Fruit fly (Drosophila melanogaster) whole organism, embryonic: ENCODE results near the gene CG6163.
A peak's percentile ranks its signal among the peaks of the same experiment; 100 is the strongest.

ENCODE experiments used
- Atf-2 ChIP-seq: fragments of 200-800 bp; sonication (Bioruptor generic); optimal IDR thresholded peaks from 2 replicates; lab custom pipeline; 2016; ENCODE audit warnings: missing biosample characterization, missing genetic modification characterization
- Awh ChIP-seq: fragments of 200-800 bp; sonication (Bioruptor generic); IDR thresholded peaks from 2 replicates; pipeline ENCODE4, ENCODE4 v1.3.6; 2022; ENCODE audit warnings: missing biosample characterization, missing genetic modification characterization
- C15 ChIP-seq: fragments of 200-800 bp; sonication (Bioruptor generic); IDR thresholded peaks from 3 replicates; pipeline ENCODE4 v1.3.6; 2022; ENCODE audit warnings: missing biosample characterization, missing genetic modification characterization
- CG12769 ChIP-seq: fragments of 200-800 bp; sonication (Bioruptor generic); optimal IDR thresholded peaks from 2 replicates; lab custom pipeline; 2019; ENCODE audit warnings: missing biosample characterization, mild to moderate bottlenecking, missing genetic modification characterization, moderate library complexity
- CG14014 ChIP-seq: fragments of 200-800 bp; sonication (Bioruptor generic); IDR thresholded peaks from 2 replicates; pipeline ENCODE4 v1.3.6; 2022; ENCODE audit warnings: missing biosample characterization, missing genetic modification characterization
- CG15011 ChIP-seq: fragments of 200-800 bp; sonication (Bioruptor generic); optimal IDR thresholded peaks from 3 replicates; lab custom pipeline; 2018; ENCODE audit warnings: missing biosample characterization, mild to moderate bottlenecking, missing genetic modification characterization
- CG16779 ChIP-seq: fragments of 200-800 bp; sonication (Bioruptor generic); IDR thresholded peaks from 2 replicates; pipeline ENCODE4 v1.3.6; 2022; ENCODE audit warnings: missing biosample characterization, missing genetic modification characterization
- CG17328 ChIP-seq: fragments of 200-800 bp; sonication (Bioruptor generic); IDR thresholded peaks from 2 replicates; pipeline ENCODE4 v1.3.6; 2022; ENCODE audit warnings: missing biosample characterization, missing genetic modification characterization
- CG17612 ChIP-seq: fragments of 200-800 bp; sonication (Bioruptor generic); IDR thresholded peaks from 2 replicates; pipeline ENCODE4 v1.3.6; 2022; ENCODE audit warnings: missing biosample characterization, missing genetic modification characterization
- CG18599 ChIP-seq: fragments of 200-800 bp; sonication (Bioruptor generic); optimal IDR thresholded peaks from 3 replicates; lab custom pipeline; 2017; ENCODE audit warnings: missing biosample characterization, missing genetic modification characterization, mild to moderate bottlenecking, moderate library complexity, missing genetic modification reagents
- CG2116 ChIP-seq: fragments of 200-800 bp; sonication (Bioruptor generic); optimal IDR thresholded peaks from 3 replicates; lab custom pipeline; 2018; ENCODE audit warnings: missing biosample characterization, mild to moderate bottlenecking, missing genetic modification characterization
- CG2129 ChIP-seq: fragments of 200-800 bp; sonication (Bioruptor generic); IDR thresholded peaks from 2 replicates; pipeline ENCODE4 v1.3.6; 2022; ENCODE audit warnings: missing biosample characterization, missing genetic modification characterization; ENCODE audit not compliant: partially characterized antibody
- CG30020 ChIP-seq: fragments of 200-800 bp; optimal IDR thresholded peaks from 2 replicates; lab custom pipeline; 2019; ENCODE audit warnings: missing biosample characterization, mild to moderate bottlenecking, missing genetic modification characterization, moderate library complexity
- CG6272 ChIP-seq: fragments of 200-800 bp; sonication (Bioruptor generic); IDR thresholded peaks from 2 replicates; pipeline ENCODE4 v1.3.6; 2022; ENCODE audit warnings: missing biosample characterization, missing genetic modification characterization
- CG6765 ChIP-seq: fragments of 200-800 bp; sonication (Bioruptor generic); optimal IDR thresholded peaks from 3 replicates; lab custom pipeline; 2017; ENCODE audit warnings: missing biosample characterization, mild to moderate bottlenecking, missing genetic modification characterization
- CG6813 ChIP-seq: fragments of 200-800 bp; sonication (Bioruptor generic); optimal IDR thresholded peaks from 2 replicates; lab custom pipeline; 2017; ENCODE audit warnings: missing biosample characterization, missing genetic modification characterization, mild to moderate bottlenecking, moderate library complexity, missing genetic modification reagents
- CG7987 ChIP-seq: fragments of 200-800 bp; sonication (Bioruptor generic); optimal IDR thresholded peaks from 2 replicates; lab custom pipeline; 2018; ENCODE audit warnings: missing biosample characterization, mild to moderate bottlenecking, missing genetic modification characterization, moderate library complexity
- CG8388 ChIP-seq: fragments of 200-800 bp; sonication (Bioruptor generic); optimal IDR thresholded peaks from 2 replicates; lab custom pipeline; 2019; ENCODE audit warnings: missing biosample characterization, mild to moderate bottlenecking, missing genetic modification characterization, moderate library complexity
- CG9817 ChIP-seq: fragments of 200-800 bp; sonication (Bioruptor generic); optimal IDR thresholded peaks from 2 replicates; lab custom pipeline; 2018; ENCODE audit warnings: missing biosample characterization, mild to moderate bottlenecking, missing genetic modification characterization, moderate library complexity
- CrebB ChIP-seq: fragments of 200-800 bp; sonication (Bioruptor generic); optimal IDR thresholded peaks from 3 replicates; lab custom pipeline; 2018; ENCODE audit warnings: missing biosample characterization, mild to moderate bottlenecking, missing genetic modification characterization
- D ChIP-seq, 2 experiments: fragments of 200-800 bp in 1 of 2; fragments of >200 bp in 1 of 2; sonication (Bioruptor generic) in 1 of 2; optimal IDR thresholded peaks; 2 replicates in 1 of 2; 3 replicates in 1 of 2; lab custom pipeline; 2017; ENCODE audit warnings: mild to moderate bottlenecking in 1 of 2, missing biosample characterization in 1 of 2, missing genetic modification characterization in 1 of 2, missing genetic modification reagents in 1 of 2
- Dfd ChIP-seq, 2 experiments: fragments of >200 bp; optimal IDR thresholded peaks; 2 replicates each; lab custom pipeline; 2017; ENCODE audit warnings: missing biosample characterization in 2 of 2, missing genetic modification characterization in 2 of 2
- Fer1 ChIP-seq: fragments of 200-800 bp; sonication (Bioruptor generic); optimal IDR thresholded peaks from 2 replicates; lab custom pipeline; 2017; ENCODE audit warnings: missing biosample characterization, mild to moderate bottlenecking, missing genetic modification characterization
- HLH3B ChIP-seq: fragments of 200-800 bp; sonication (Bioruptor generic); IDR thresholded peaks from 2 replicates; pipeline ENCODE4 v1.3.6; 2022; ENCODE audit warnings: missing biosample characterization, missing genetic modification characterization
- Hsf ChIP-seq: fragments of 200-800 bp; sonication (Bioruptor generic); optimal IDR thresholded peaks from 3 replicates; lab custom pipeline; 2016; ENCODE audit warnings: missing biosample characterization, missing genetic modification characterization
- Lhr ChIP-seq: fragments of 200-800 bp; sonication (Bioruptor generic); optimal IDR thresholded peaks from 3 replicates; lab custom pipeline; 2017; ENCODE audit warnings: mild to moderate bottlenecking, missing biosample characterization, missing genetic modification reagents, missing genetic modification characterization
- Nf-YB ChIP-seq: fragments of 200-800 bp; sonication (Bioruptor generic); optimal IDR thresholded peaks from 3 replicates; lab custom pipeline; 2019; ENCODE audit warnings: missing biosample characterization, mild to moderate bottlenecking, missing genetic modification characterization, moderate library complexity
- Rx ChIP-seq: fragments of 200-800 bp; sonication (Bioruptor generic); IDR thresholded peaks from 2 replicates; pipeline ENCODE4 v1.3.6; 2022; ENCODE audit warnings: missing biosample characterization, missing genetic modification characterization
- ab ChIP-seq: fragments of 200-800 bp; sonication (Bioruptor generic); optimal IDR thresholded peaks from 2 replicates; lab custom pipeline; 2016; ENCODE audit warnings: missing biosample characterization, missing genetic modification characterization
- bcd ChIP-seq: fragments of 200-800 bp; sonication (Bioruptor generic); optimal IDR thresholded peaks from 2 replicates; lab custom pipeline; 2017; ENCODE audit warnings: missing biosample characterization, mild to moderate bottlenecking, missing genetic modification characterization
- caup ChIP-seq: fragments of 200-800 bp; sonication (Bioruptor generic); optimal IDR thresholded peaks from 3 replicates; lab custom pipeline; 2017; ENCODE audit warnings: missing biosample characterization, mild to moderate bottlenecking, missing genetic modification characterization, moderate library complexity; ENCODE audit not compliant: severe bottlenecking
- crol ChIP-seq: fragments of 200-800 bp; sonication (Bioruptor generic); IDR thresholded peaks from 2 replicates; pipeline ENCODE4 v1.3.6; 2022; ENCODE audit warnings: missing biosample characterization, missing genetic modification characterization
- da ChIP-seq: fragments of 200-800 bp; sonication (Bioruptor generic); optimal IDR thresholded peaks from 2 replicates; lab custom pipeline; 2016; ENCODE audit warnings: missing biosample characterization, missing genetic modification characterization
- dimm ChIP-seq: fragments of 200-800 bp; sonication (Bioruptor generic); IDR thresholded peaks from 2 replicates; pipeline ENCODE4 v1.3.6; 2022; ENCODE audit warnings: missing biosample characterization, missing genetic modification characterization
- gce ChIP-seq: fragments of 200-800 bp; sonication (Bioruptor generic); IDR thresholded peaks from 3 replicates; pipeline ENCODE4 v1.3.6; 2022; ENCODE audit warnings: missing biosample characterization, missing genetic modification characterization
- hkb ChIP-seq, 2 experiments: fragments of 200-800 bp in 1 of 2; fragments of >200 bp in 1 of 2; sonication (Bioruptor generic) in 1 of 2; IDR thresholded peaks in 1 of 2; optimal IDR thresholded peaks in 1 of 2; 2 replicates each; pipeline versions ENCODE4 v1.3.6 to Lab custom; 2017 to 2022; ENCODE audit warnings: missing biosample characterization in 1 of 2, missing genetic modification characterization in 1 of 2
- maf-S ChIP-seq: fragments of 200-800 bp; sonication (Bioruptor generic); optimal IDR thresholded peaks from 2 replicates; lab custom pipeline; 2016; ENCODE audit warnings: missing biosample characterization, missing genetic modification characterization
- mirr ChIP-seq: fragments of 200-800 bp; sonication (Bioruptor generic); optimal IDR thresholded peaks from 3 replicates; lab custom pipeline; 2018; ENCODE audit warnings: missing biosample characterization, mild to moderate bottlenecking, missing genetic modification characterization
- odd ChIP-seq: fragments of 200-800 bp; sonication (Bioruptor generic); optimal IDR thresholded peaks from 2 replicates; lab custom pipeline; 2017; ENCODE audit warnings: missing biosample characterization, mild to moderate bottlenecking, missing genetic modification characterization
- otp ChIP-seq: fragments of 200-800 bp; sonication (Bioruptor generic); IDR thresholded peaks from 3 replicates; pipeline ENCODE4, ENCODE4 v1.3.6; 2022; ENCODE audit warnings: missing biosample characterization, missing genetic modification characterization
- pan ChIP-seq, 4 experiments: fragments of >200 bp in 3 of 4; fragments of 200-800 bp in 1 of 4; sonication (Bioruptor generic) in 1 of 4; optimal IDR thresholded peaks in 3 of 4; IDR thresholded peaks in 1 of 4; 2 replicates each; pipeline versions ENCODE4 v1.3.6 to Lab custom; 2017 to 2022; ENCODE audit warnings: missing biosample characterization in 2 of 4, missing genetic modification characterization in 2 of 4, mixed read lengths in 1 of 4
- pita ChIP-seq: fragments of 200-800 bp; sonication (Bioruptor generic); optimal IDR thresholded peaks from 2 replicates; lab custom pipeline; 2017; ENCODE audit warnings: missing biosample characterization, mild to moderate bottlenecking, missing genetic modification characterization
- pzg ChIP-seq: fragments of 200-800 bp; sonication (Bioruptor generic); optimal IDR thresholded peaks from 3 replicates; lab custom pipeline; 2018; ENCODE audit warnings: missing biosample characterization, mild to moderate bottlenecking, missing genetic modification characterization, moderate library complexity
- ranshi ChIP-seq: fragments of 200-800 bp; sonication (Bioruptor generic); IDR thresholded peaks from 2 replicates; pipeline ENCODE4 v1.3.6; 2022; ENCODE audit warnings: missing biosample characterization, missing genetic modification characterization
- run ChIP-seq: fragments of 200-800 bp; sonication (Bioruptor generic); optimal IDR thresholded peaks from 3 replicates; lab custom pipeline; 2018; ENCODE audit warnings: missing biosample characterization, mild to moderate bottlenecking, missing genetic modification characterization
- sna ChIP-seq: fragments of 200-800 bp; sonication (Bioruptor generic); IDR thresholded peaks from 2 replicates; pipeline ENCODE4 v1.3.6; 2022; ENCODE audit warnings: missing biosample characterization, missing genetic modification characterization; ENCODE audit not compliant: partially characterized antibody
- tna ChIP-seq: fragments of 200-800 bp; sonication (Bioruptor generic); IDR thresholded peaks from 2 replicates; pipeline ENCODE4 v1.3.6; 2022; ENCODE audit warnings: missing biosample characterization, missing genetic modification characterization; ENCODE audit not compliant: partially characterized antibody
- tx ChIP-seq: fragments of 200-800 bp; sonication (Bioruptor generic); optimal IDR thresholded peaks from 2 replicates; lab custom pipeline; 2016; ENCODE audit warnings: missing biosample characterization, missing genetic modification characterization
- unpg ChIP-seq: fragments of 200-800 bp; sonication (Bioruptor generic); optimal IDR thresholded peaks from 3 replicates; lab custom pipeline; 2018; ENCODE audit warnings: missing biosample characterization, mild to moderate bottlenecking, missing genetic modification characterization, moderate library complexity

The CG6163 gene

dm6 chr3L:11375304-11375703, 10.6 kb upstream of the CG6163 start (continued):
- TF ChIP-seq HLH3B (GFP tag; lab: Robert Waterston, UW) (peak; percentile 67), ranshi (GFP tag; lab: Robert Waterston, UW) (peak; percentile 56; the same call in 1 of the 2 replicates), pan (optimal IDR thresholded peaks at IDR 0.05; lab: Kevin White, UChicago) (no peak), pan (GFP tag; optimal IDR thresholded peaks at IDR 0.05 in 1 of 2, IDR thresholded peaks at IDR 0.05 in 1 of 2) (peak in 1 of 2 experiments; percentile 46), odd (peak; percentile 32), CG6765 (GFP tag; lab: Kevin White, UChicago) (no peak), C15 (no peak), CrebB (tag; lab: Kevin White, UChicago) (no peak), pzg (GFP tag; lab: Kevin White, UChicago) (no peak), CG16779 (GFP tag; lab: Robert Waterston, UW) (no peak), Rx (GFP tag; lab: Robert Waterston, UW) (no peak; the same call in 1 of the 2 replicates), da (no peak), CG7987 (no peak), CG30020 (tag; lab: Kevin White, UChicago) (peak; percentile 24), dimm (GFP tag; lab: Robert Waterston, UW) (no peak), CG17328 (GFP tag; lab: Robert Waterston, UW) (peak; percentile 74), CG14014 (no peak), crol (GFP tag; lab: Robert Waterston, UW) (no peak), unpg (GFP tag; lab: Kevin White, UChicago) (peak; percentile 76), Awh (no peak; the same call in 1 of the 2 replicates), caup (GFP tag; lab: Kevin White, UChicago) (no peak), Atf-2 (GFP tag; lab: Kevin White, UChicago) (peak; percentile 27), CG18599 (peak; percentile 20), D (optimal IDR thresholded peaks at IDR 0.05; lab: Kevin White, UChicago) (no peak), D (GFP tag; optimal IDR thresholded peaks at IDR 0.05; lab: Kevin White, UChicago) (peak; percentile 84), tna (GFP tag; lab: Robert Waterston, UW) (no peak), CG6813 (peak; percentile 66), CG2116 (GFP tag; lab: Kevin White, UChicago) (peak; percentile 4), otp (peak; percentile 64; the same call in 2 of the 3 replicates), pita (GFP tag; lab: Kevin White, UChicago) (no peak), mirr (GFP tag; lab: Kevin White, UChicago) (no peak), CG17612 (GFP tag; lab: Robert Waterston, UW) (no peak), Fer1 (no peak), tx (GFP tag; lab: Kevin White, UChicago) (no peak), maf-S (no peak), CG2129 (GFP tag; lab: Robert Waterston, UW) (no peak), Lhr (GFP tag; lab: Kevin White, UChicago) (peak; percentile 33), CG6272 (GFP tag; lab: Robert Waterston, UW) (no peak), CG9817 (tag; lab: Kevin White, UChicago) (peak; percentile 0), Nf-YB (GFP tag; lab: Kevin White, UChicago) (peak; percentile 51), sna (GFP tag; lab: Robert Waterston, UW) (no peak), hkb (optimal IDR thresholded peaks at IDR 0.05; lab: Kevin White, UChicago) (no peak), hkb (GFP tag; IDR thresholded peaks at IDR 0.05; lab: Robert Waterston, UW) (peak; percentile 54; the same call in 1 of the 2 replicates), Dfd (GFP tag; optimal IDR thresholded peaks at IDR 0.05; lab: Kevin White, UChicago) (no peak), ab (GFP tag; lab: Kevin White, UChicago) (no peak), CG12769 (tag; lab: Kevin White, UChicago) (no peak), gce (GFP tag; lab: Robert Waterston, UW) (peak; percentile 59; the same call in 1 of the 3 replicates), Hsf (GFP tag; lab: Kevin White, UChicago) (peak; percentile 65), CG8388 (GFP tag; lab: Kevin White, UChicago) (peak; percentile 86), CG15011 (GFP tag; lab: Kevin White, UChicago) (no peak), run (tag; lab: Kevin White, UChicago) (peak; percentile 14), bcd (peak; percentile 45)
